Worm (Caenorhabditis elegans): ENCODE results near the gene F57B1.9.

DNA sequence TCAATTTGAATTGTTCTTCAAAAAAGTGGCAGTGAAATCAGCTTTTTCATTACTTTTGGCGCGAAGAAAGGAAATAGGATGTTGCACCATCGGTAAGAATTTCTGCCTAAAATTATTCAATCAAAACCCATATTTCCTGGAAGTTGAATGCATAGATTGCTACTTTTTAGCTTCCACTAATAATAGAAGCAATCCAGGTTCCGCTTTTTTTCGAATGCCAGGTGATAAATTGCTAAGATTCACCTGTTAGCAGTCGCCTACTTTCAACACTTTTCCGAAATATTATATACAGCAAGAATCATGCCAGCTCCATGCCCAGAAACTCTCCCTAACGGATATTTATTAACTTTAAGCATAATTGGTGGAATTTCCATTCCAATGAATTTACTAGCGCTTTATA is 12.3 kb downstream of the F57B1.9 start, which contains the start of gene sri-6:
- TF ChIP-seq tbx-2 (tag; optimal IDR thresholded peaks at IDR 0.05) (no peak), ceh-19 (GFP tag; optimal IDR thresholded peaks at IDR 0.05) (no peak), sox-4 (tag; optimal IDR thresholded peaks at IDR 0.05) (no peak), ama-1 (optimal IDR thresholded peaks at IDR 0.05) (no peak), elt-2 (tag; optimal IDR thresholded peaks at IDR 0.05) (no peak), hlh-15 (tag; optimal IDR thresholded peaks at IDR 0.05) (no peak), eyg-1 (tag; optimal IDR thresholded peaks at IDR 0.05) (no peak), odd-2 (tag; optimal IDR thresholded peaks at IDR 0.05) (no peak), hlh-8 (tag; optimal IDR thresholded peaks at IDR 0.05) (no peak), ceh-18 (tag; optimal IDR thresholded peaks at IDR 0.05) (no peak), hlh-30 (tag; optimal IDR thresholded peaks at IDR 0.05; ENCODE audit: insufficient read depth) (no peak), gmeb-2 (tag; optimal IDR thresholded peaks at IDR 0.05) (no peak), tbx-7 (tag; optimal IDR thresholded peaks at IDR 0.05) (no peak)

Measured in whole organism, late embryonic.